Fruit fly (Drosophila melanogaster): ENCODE measurements around the gene CG43965.

Gene CG43965

DNA sequence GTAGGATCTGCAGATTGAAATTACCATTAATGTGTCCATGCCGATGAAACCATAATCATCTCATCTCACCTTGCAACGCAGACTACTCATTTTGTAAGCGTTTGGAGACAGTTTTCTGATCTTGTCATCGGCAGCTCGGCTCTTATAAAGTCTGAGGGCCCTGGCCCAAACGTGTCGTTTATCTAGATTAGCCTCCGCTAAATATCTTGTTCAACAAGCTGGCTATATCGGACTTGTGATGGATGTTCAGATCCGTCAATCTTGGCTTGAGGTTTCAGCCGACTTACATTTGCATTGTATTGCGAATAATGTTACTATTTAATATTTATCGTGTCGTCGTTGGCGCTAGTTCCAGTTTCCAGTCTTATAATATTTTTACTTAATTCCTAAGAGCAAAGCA, at the start of gene CG43965:
Gene CG43965, minus strand, starts transcription at position 101 of the 400 bp plus-strand sequence.
- no peak for TF ChIP-seq salm (tag; optimal IDR thresholded peaks at IDR 0.05)
- TF ChIP-seq ttk (GFP tag; IDR thresholded peaks at IDR 0.05), result no peak
- no peak for TF ChIP-seq CG9727 (GFP tag; optimal IDR thresholded peaks at IDR 0.05)
- TF ChIP-seq CG2129 (GFP tag; IDR thresholded peaks at IDR 0.05; ENCODE audit: partially characterized antibody), result no peak
- TF ChIP-seq sisA (GFP tag; IDR thresholded peaks at IDR 0.05), result no peak
- TF ChIP-seq ATbp (GFP tag; optimal IDR thresholded peaks at IDR 0.05), result no peak
- peak; percentile 2 for TF ChIP-seq Ets65A (GFP tag)

DNA sequence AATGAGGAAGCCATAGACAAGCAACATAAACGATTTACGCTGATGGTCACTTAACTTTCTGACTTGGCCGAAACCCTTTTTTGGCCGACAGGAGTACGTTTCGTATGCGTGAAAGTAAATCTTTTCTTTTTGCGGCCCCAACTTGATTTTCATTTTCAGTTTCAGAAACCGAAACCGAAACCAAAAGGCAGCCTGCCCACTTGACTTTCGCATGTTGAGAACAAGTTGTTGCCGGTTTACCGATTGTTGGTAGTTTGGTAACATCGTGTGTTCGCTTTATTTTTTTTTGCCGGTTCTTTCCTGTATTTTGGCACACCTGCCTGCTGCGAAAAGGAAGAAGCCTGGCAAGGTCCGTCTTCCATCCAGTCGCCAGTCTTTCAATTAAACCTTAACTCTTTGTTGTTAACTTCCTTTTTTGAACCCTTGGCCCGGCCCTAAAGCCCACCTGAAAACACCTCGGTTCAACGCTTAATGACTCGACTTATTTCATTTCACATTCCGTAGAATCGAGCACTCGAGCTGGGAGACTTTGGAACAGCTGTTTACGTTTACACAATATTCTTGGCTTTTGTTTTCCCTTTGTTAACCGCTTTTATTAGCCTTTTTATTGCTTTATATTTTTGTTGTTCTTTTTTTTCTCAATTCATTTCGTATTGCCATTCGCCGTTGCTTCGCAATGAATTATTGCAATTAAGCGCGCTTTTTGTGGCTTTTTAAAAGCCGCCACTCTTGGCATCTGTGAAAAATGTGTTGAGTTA, 49.6 kb upstream of the CG43965 start:
- TF ChIP-seq corto (GFP tag; optimal IDR thresholded peaks at IDR 0.05) (no peak), nom (GFP tag; optimal IDR thresholded peaks at IDR 0.05) (peak; percentile 86), Med (GFP tag) (peak; percentile 15)

DNA sequence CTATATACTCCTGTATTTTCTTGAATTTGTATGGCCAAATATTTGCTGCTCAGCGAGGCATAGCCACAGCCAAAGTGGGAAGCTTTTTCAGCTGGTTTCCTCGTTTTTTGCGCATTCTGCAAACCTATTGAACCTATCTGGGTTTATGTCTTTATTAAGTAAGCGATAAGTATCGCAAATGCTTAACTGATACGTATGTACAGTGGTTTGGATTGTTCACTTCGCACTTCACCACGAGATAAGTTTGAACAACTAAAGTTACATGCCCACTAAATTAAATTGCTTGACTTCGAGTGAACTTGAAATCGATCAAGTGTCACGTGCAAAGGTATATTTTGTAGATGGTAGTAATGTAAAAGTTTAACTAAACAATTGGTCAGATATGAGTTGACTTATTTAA, 48.1 kb upstream of the CG43965 start:
- TF ChIP-seq mirr (GFP tag; optimal IDR thresholded peaks at IDR 0.05) (peak; percentile 9), grn (GFP tag; optimal IDR thresholded peaks at IDR 0.05) (peak; percentile 14), CG1233 (GFP tag; optimal IDR thresholded peaks at IDR 0.05) (no peak), Dp (GFP tag; optimal IDR thresholded peaks at IDR 0.05) (no peak), CG15479 (GFP tag; optimal IDR thresholded peaks at IDR 0.05) (no peak), gt (GFP tag; IDR thresholded peaks at IDR 0.05) (no peak), sd (tag; optimal IDR thresholded peaks at IDR 0.05) (peak; percentile 29), sug (tag; optimal IDR thresholded peaks at IDR 0.05) (peak; percentile 20), exex (tag; optimal IDR thresholded peaks at IDR 0.05) (peak; percentile 58)

DNA sequence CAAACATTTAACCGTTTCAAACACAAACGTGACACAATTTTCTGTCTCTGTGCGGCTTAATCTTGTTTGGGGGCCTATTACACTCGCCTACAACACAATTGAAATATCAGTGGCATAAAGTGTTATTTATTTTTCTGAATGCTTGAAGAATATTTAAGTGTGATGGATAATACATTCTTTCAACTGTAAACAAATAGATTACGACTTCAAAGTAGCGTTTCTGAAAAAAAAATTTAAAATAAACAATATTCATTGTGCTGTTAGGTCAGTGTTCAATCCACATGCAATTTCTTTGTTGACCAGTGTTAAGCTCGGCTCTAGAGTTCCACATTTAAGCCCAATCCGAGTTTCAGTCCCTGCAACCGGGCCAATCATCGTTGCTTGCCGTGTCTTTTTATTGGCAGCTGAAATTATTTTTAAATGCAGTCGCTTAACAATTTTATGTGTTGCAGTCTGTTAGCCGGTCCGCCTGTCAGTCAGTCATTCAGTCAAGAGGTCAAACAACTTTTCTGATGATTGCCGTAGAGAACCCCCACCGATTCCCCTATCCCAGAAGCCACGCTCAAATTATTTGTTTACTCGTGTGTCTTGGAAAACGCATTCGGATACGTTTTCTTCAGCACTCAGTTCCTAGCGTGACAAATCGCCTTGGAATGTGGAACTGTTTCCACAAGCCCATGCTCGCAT, 47.6 kb upstream of the CG43965 start:
- no peak for TF ChIP-seq hb (GFP tag; IDR thresholded peaks at IDR 0.05; ENCODE audit: partially characterized antibody)
- TF ChIP-seq salm (tag; optimal IDR thresholded peaks at IDR 0.05), result peak; percentile 41
- TF ChIP-seq slbo (GFP tag; IDR thresholded peaks at IDR 0.05), result 0 out of 2 replicates have a peak, but pooled peaks have one; percentile 36
- TF ChIP-seq dimm (GFP tag; IDR thresholded peaks at IDR 0.05), result 0 out of 2 replicates have a peak, but pooled peaks have one; percentile 41
- TF ChIP-seq Ravus (GFP tag; IDR thresholded peaks at IDR 0.05), result no peak
- no peak for TF ChIP-seq her (GFP tag; optimal IDR thresholded peaks at IDR 0.05)
- TF ChIP-seq C15 (GFP tag; IDR thresholded peaks at IDR 0.05), result 0 out of 3 replicates have a peak, but pooled peaks have one; percentile 15
- peak; percentile 83 for TF ChIP-seq CG8924 (tag; optimal IDR thresholded peaks at IDR 0.05)
- no peak for TF ChIP-seq Dfd (GFP tag; optimal IDR thresholded peaks at IDR 0.05)
- TF ChIP-seq CG8290 (GFP tag; optimal IDR thresholded peaks at IDR 0.05), result peak; percentile 3
- peak in 1 of 2 experiments; percentile 29 for TF ChIP-seq CG8290 (tag; optimal IDR thresholded peaks at IDR 0.05)
- no peak for TF ChIP-seq Myb (GFP tag; optimal IDR thresholded peaks at IDR 0.05)
- TF ChIP-seq CG11085 (GFP tag; IDR thresholded peaks at IDR 0.05), result no peak
- peak; percentile 82 for TF ChIP-seq CoRest (tag; optimal IDR thresholded peaks at IDR 0.05)
- TF ChIP-seq CG8944 (GFP tag; optimal IDR thresholded peaks at IDR 0.05), result peak; percentile 17
- TF ChIP-seq tin (GFP tag; optimal IDR thresholded peaks at IDR 0.05), result peak; percentile 55
- no peak for TF ChIP-seq gsb (GFP tag; IDR thresholded peaks at IDR 0.05)
- TF ChIP-seq CG11695 (GFP tag; IDR thresholded peaks at IDR 0.05), result peak; percentile 73; the same call in 2 of the 3 replicates
- peak; percentile 70 for TF ChIP-seq CG6272 (GFP tag; IDR thresholded peaks at IDR 0.05)
- TF ChIP-seq MBD-R2 (GFP tag; IDR thresholded peaks at IDR 0.05), result no peak
- TF ChIP-seq CG9932 (GFP tag; IDR thresholded peaks at IDR 0.05), result no peak
- peak; percentile 17 for TF ChIP-seq CG18476 (GFP tag; optimal IDR thresholded peaks at IDR 0.05)
- no peak for TF ChIP-seq dan (GFP tag; IDR thresholded peaks at IDR 0.05)
- TF ChIP-seq sim (GFP tag; IDR thresholded peaks at IDR 0.05), result peak; percentile 47; the same call in 1 of the 2 replicates
- no peak for TF ChIP-seq Lpt (GFP tag; optimal IDR thresholded peaks at IDR 0.05)
- no peak for TF ChIP-seq sr (GFP tag; IDR thresholded peaks at IDR 0.05)
- no peak for TF ChIP-seq CG43689 (GFP tag; IDR thresholded peaks at IDR 0.05)
